Worm (Caenorhabditis elegans) whole organism, young adult: Measurements from ENCODE around the gene fbxa-113.

ENCODE experiments used
- B0261.1 ChIP-seq: sonication (generic microtip); optimal IDR thresholded peaks from 2 replicates; lab custom pipeline; 2016; ENCODE audit warnings: mild to moderate bottlenecking, missing genetic modification characterization, moderate library complexity, missing compliant biosample characterization
- B0336.3 ChIP-seq: fragments of 200-800 bp; sonication (Bioruptor generic); IDR thresholded peaks from 2 replicates; pipeline ENCODE4 v1.3.6; 2022; ENCODE audit warnings: missing genetic modification characterization, missing compliant biosample characterization
- C06A6.2 ChIP-seq: fragments of 200-800 bp; sonication (Bioruptor generic); conservative IDR thresholded peaks from 2 replicates; pipeline ENCODE4 v1.3.6; 2022; ENCODE audit warnings: missing genetic modification characterization, missing compliant biosample characterization
- C17E4.6 ChIP-seq: fragments of 200-800 bp; sonication (Bioruptor generic); IDR thresholded peaks from 2 replicates; pipeline ENCODE4 v1.3.6; 2022; ENCODE audit warnings: missing genetic modification reagents, missing genetic modification characterization, missing compliant biosample characterization
- D2030.7 ChIP-seq: fragments of 200-800 bp; sonication (Bioruptor generic); IDR thresholded peaks from 2 replicates; pipeline ENCODE4 v1.3.6; 2022; ENCODE audit warnings: missing genetic modification reagents, missing genetic modification characterization, missing compliant biosample characterization
- F37B4.10 ChIP-seq: fragments of 200-800 bp; sonication (Bioruptor generic); IDR thresholded peaks from 2 replicates; pipeline ENCODE4 v1.3.6; 2022; ENCODE audit warnings: missing genetic modification characterization, missing compliant biosample characterization
- F39B2.1 ChIP-seq: fragments of 200-800 bp; sonication (Bioruptor generic); IDR thresholded peaks from 2 replicates; pipeline ENCODE4 v1.3.6; 2022; ENCODE audit warnings: missing genetic modification reagents, missing genetic modification characterization, missing compliant biosample characterization
- F52B5.7 ChIP-seq: sonication (generic microtip); optimal IDR thresholded peaks from 2 replicates; lab custom pipeline; 2016; ENCODE audit warnings: mild to moderate bottlenecking, missing genetic modification characterization, missing compliant biosample characterization
- K12H6.12 ChIP-seq: fragments of 200-800 bp; sonication (Bioruptor generic); optimal IDR thresholded peaks from 2 replicates; lab custom pipeline; 2018; ENCODE audit warnings: mild to moderate bottlenecking, missing genetic modification characterization, missing compliant biosample characterization
- Y53G8AR.9 ChIP-seq: fragments of 200-800 bp; sonication (Bioruptor generic); conservative IDR thresholded peaks from 2 replicates; pipeline ENCODE4 v1.3.6; 2022; ENCODE audit warnings: missing genetic modification reagents, missing genetic modification characterization, missing compliant biosample characterization
- aptf-3 ChIP-seq: fragments of 200-800 bp; sonication (Bioruptor generic); IDR thresholded peaks from 2 replicates; pipeline ENCODE4 v1.3.6; 2022; ENCODE audit warnings: missing genetic modification characterization, missing compliant biosample characterization
- atf-7 ChIP-seq: sonication (generic microtip); optimal IDR thresholded peaks from 2 replicates; lab custom pipeline; 2017; ENCODE audit warnings: mild to moderate bottlenecking, missing genetic modification characterization, missing compliant biosample characterization
- attf-5 ChIP-seq: fragments of 200-800 bp; sonication (Bioruptor generic); optimal IDR thresholded peaks from 2 replicates; lab custom pipeline; 2018; ENCODE audit warnings: mild to moderate bottlenecking, missing genetic modification characterization, missing compliant biosample characterization
- attf-6 ChIP-seq: fragments of 200-800 bp; sonication (Bioruptor generic); IDR thresholded peaks from 2 replicates; pipeline ENCODE4 v1.3.6; 2022; ENCODE audit warnings: missing genetic modification reagents, missing genetic modification characterization, missing compliant biosample characterization
- cebp-1 ChIP-seq, 2 experiments: fragments of 200-800 bp in 1 of 2; sonication (Bioruptor generic) in 1 of 2; sonication (generic microtip) in 1 of 2; IDR thresholded peaks in 1 of 2; optimal IDR thresholded peaks in 1 of 2; 2 replicates each; pipeline versions ENCODE4 v1.3.6 to Lab custom; 2017 to 2022; ENCODE audit warnings: missing compliant biosample characterization in 2 of 2, missing genetic modification characterization in 2 of 2, mild to moderate bottlenecking in 1 of 2, missing genetic modification reagents in 1 of 2, moderate library complexity in 1 of 2
- cebp-2 ChIP-seq: fragments of 200-800 bp; sonication (Bioruptor generic); IDR thresholded peaks from 2 replicates; pipeline ENCODE4 v1.3.6; 2022; ENCODE audit warnings: missing genetic modification characterization, missing compliant biosample characterization
- ceh-27 ChIP-seq: fragments of 200-800 bp; sonication (Bioruptor generic); optimal IDR thresholded peaks from 2 replicates; lab custom pipeline; 2018; ENCODE audit warnings: mild to moderate bottlenecking, missing genetic modification characterization, moderate library complexity, missing compliant biosample characterization
- chd-7 ChIP-seq: sonication (generic microtip); optimal IDR thresholded peaks from 2 replicates; lab custom pipeline; 2016; ENCODE audit warnings: mild to moderate bottlenecking, missing genetic modification characterization, moderate library complexity, missing compliant biosample characterization
- die-1 ChIP-seq: sonication (generic microtip); optimal IDR thresholded peaks from 2 replicates; lab custom pipeline; 2016; ENCODE audit warnings: missing genotype, mild to moderate bottlenecking, missing genetic modification characterization, missing compliant biosample characterization
- ekl-4 ChIP-seq: fragments of 200-800 bp; sonication (Bioruptor generic); IDR thresholded peaks from 2 replicates; pipeline ENCODE4 v1.3.6; 2022; ENCODE audit warnings: missing genetic modification reagents, missing genetic modification characterization, missing compliant biosample characterization
- gei-17 ChIP-seq: fragments of 200-800 bp; sonication (Bioruptor generic); optimal IDR thresholded peaks from 2 replicates; lab custom pipeline; 2018; ENCODE audit warnings: mild to moderate bottlenecking, missing genetic modification characterization, missing compliant biosample characterization
- him-1 ChIP-seq: sonication (generic microtip); optimal IDR thresholded peaks from 2 replicates; lab custom pipeline; 2016; ENCODE audit warnings: missing genotype, missing genetic modification reagents, missing genetic modification characterization, missing compliant biosample characterization
- hlh-12 ChIP-seq: sonication (generic microtip); optimal IDR thresholded peaks from 2 replicates; lab custom pipeline; 2016; ENCODE audit warnings: missing genetic modification characterization, missing compliant biosample characterization
- lin-26 ChIP-seq: fragments of 200-800 bp; sonication (Bioruptor generic); IDR thresholded peaks from 2 replicates; pipeline ENCODE4 v1.3.6; 2022; ENCODE audit warnings: missing genetic modification reagents, missing genetic modification characterization, missing compliant biosample characterization
- madf-6 ChIP-seq: fragments of 200-800 bp; sonication (Bioruptor generic); IDR thresholded peaks from 2 replicates; pipeline ENCODE4 v1.3.6; 2022; ENCODE audit warnings: missing genetic modification reagents, missing genetic modification characterization, missing compliant biosample characterization
- madf-8 ChIP-seq: fragments of 200-800 bp; sonication (Bioruptor generic); conservative IDR thresholded peaks from 2 replicates; pipeline ENCODE4 v1.3.6; 2022; ENCODE audit warnings: missing genetic modification reagents, missing genetic modification characterization, missing compliant biosample characterization
- mxl-1 ChIP-seq: sonication (generic microtip); optimal IDR thresholded peaks from 2 replicates; lab custom pipeline; 2016; ENCODE audit warnings: missing genetic modification characterization, missing compliant biosample characterization
- nfya-1 ChIP-seq: sonication (generic microtip); optimal IDR thresholded peaks from 2 replicates; lab custom pipeline; 2017; ENCODE audit warnings: antibody characterized with exemption, missing compliant biosample characterization, missing genetic modification characterization, borderline replicate concordance; ENCODE audit not compliant: insufficient read depth
- nfyb-1 ChIP-seq: fragments of 200-800 bp; sonication (Bioruptor generic); IDR thresholded peaks from 2 replicates; pipeline ENCODE4 v1.3.6; 2022; ENCODE audit warnings: missing genetic modification reagents, missing genetic modification characterization, missing compliant biosample characterization
- nhr-120 ChIP-seq: fragments of 200-800 bp; sonication (Bioruptor generic); IDR thresholded peaks from 2 replicates; pipeline ENCODE4 v1.3.6; 2022; ENCODE audit warnings: missing genetic modification characterization, missing compliant biosample characterization
- nhr-179 ChIP-seq: sonication (generic microtip); optimal IDR thresholded peaks from 2 replicates; lab custom pipeline; 2016; ENCODE audit warnings: mild to moderate bottlenecking, missing genetic modification characterization, missing compliant biosample characterization
- pbrm-1 ChIP-seq: fragments of 200-800 bp; sonication (Bioruptor generic); IDR thresholded peaks from 2 replicates; pipeline ENCODE4 v1.3.6; 2022; ENCODE audit warnings: missing genetic modification reagents, missing genetic modification characterization, missing compliant biosample characterization
- rpc-1 ChIP-seq, 2 experiments: fragments of 150-350 bp in 1 of 2; sonication (generic microtip) in 1 of 2; optimal IDR thresholded peaks; 2 replicates each; lab custom pipeline; 2014 to 2018; ENCODE audit warnings: missing biosample characterization in 1 of 2, missing genetic modification characterization in 1 of 2, missing genetic modification reagents in 1 of 2, missing genotype in 1 of 2
- snpc-1.1 ChIP-seq: sonication (generic microtip); optimal IDR thresholded peaks from 2 replicates; lab custom pipeline; 2017; ENCODE audit warnings: missing genetic modification characterization, mild to moderate bottlenecking, missing compliant biosample characterization, antibody characterized with exemption, moderate library complexity, missing genotype, missing genetic modification reagents; ENCODE audit not compliant: insufficient read depth
- snpc-4 ChIP-seq, 5 experiments: fragments of 150-350 bp in 1 of 5; sonication (generic microtip) in 4 of 5; optimal IDR thresholded peaks; 2 replicates each; lab custom pipeline; 2014 to 2018; ENCODE audit warnings: missing genetic modification characterization in 5 of 5, missing biosample characterization in 3 of 5, antibody characterized with exemption in 2 of 5, mild to moderate bottlenecking in 2 of 5, missing compliant biosample characterization in 2 of 5, missing genotype in 2 of 5, moderate library complexity in 2 of 5, missing genetic modification reagents in 1 of 5
- somi-1 ChIP-seq: fragments of 200-800 bp; sonication (Bioruptor generic); optimal IDR thresholded peaks from 2 replicates; lab custom pipeline; 2018; ENCODE audit warnings: mild to moderate bottlenecking, missing genetic modification characterization, missing compliant biosample characterization
- tbp1 ChIP-seq: fragments of 200-800 bp; sonication (Bioruptor generic); optimal IDR thresholded peaks from 2 replicates; lab custom pipeline; 2018; ENCODE audit warnings: mild to moderate bottlenecking, missing genetic modification characterization, missing compliant biosample characterization
- ztf-25 ChIP-seq: fragments of 200-800 bp; sonication (Bioruptor generic); IDR thresholded peaks from 2 replicates; pipeline ENCODE4 v1.3.6; 2022; ENCODE audit warnings: missing genetic modification reagents, missing genetic modification characterization, missing compliant biosample characterization

Gene fbxa-113

ce11 chrV:20234439-20234838 lies 31.3 kb downstream of the fbxa-113 start:
- TF ChIP-seq tbp1 = peak; percentile 65
- TF ChIP-seq B0261.1 (tag; lab: Kevin White, UChicago) = peak; percentile 27
- peak; percentile 57 for TF ChIP-seq chd-7 (tag; lab: Kevin White, UChicago)
- TF ChIP-seq K12H6.12 (tag; lab: Kevin White, UChicago) = no peak
- TF ChIP-seq F39B2.1 = peak; percentile 63; the same call in 1 of the 2 replicates
- no peak for TF ChIP-seq somi-1 (GFP tag; lab: Kevin White, UChicago)
- TF ChIP-seq snpc-1.1 (tag; lab: Kevin White, UChicago) = no peak
- TF ChIP-seq cebp-1 (GFP tag; IDR thresholded peaks at IDR 0.05; lab: Robert Waterston, UW) = no peak
- peak; percentile 21 for TF ChIP-seq cebp-1 (tag; optimal IDR thresholded peaks at IDR 0.05; lab: Kevin White, UChicago)
- peak; percentile 50 for TF ChIP-seq nfyb-1
- 0 out of 2 replicates have a peak, but pooled peaks have one; percentile 14 for TF ChIP-seq nhr-120
- TF ChIP-seq nhr-179 (tag; lab: Kevin White, UChicago) = no peak
- 0 out of 2 replicates have a peak, but pooled peaks have one; percentile 8 for TF ChIP-seq D2030.7
- 0 out of 2 replicates have a peak, but pooled peaks have one; percentile 33 for TF ChIP-seq aptf-3 (GFP tag; lab: Robert Waterston, UW)
- TF ChIP-seq pbrm-1 (GFP tag; lab: Robert Waterston, UW) = 0 out of 2 replicates have a peak, but pooled peaks have one; percentile 14
- peak; percentile 45; the same call in 1 of the 2 replicates for TF ChIP-seq Y53G8AR.9 (GFP tag; lab: Robert Waterston, UW)
- TF ChIP-seq him-1 = peak; percentile 3
- TF ChIP-seq F37B4.10 = no peak
- no peak for TF ChIP-seq nfya-1 (tag; lab: Kevin White, UChicago)
- TF ChIP-seq ztf-25 (GFP tag; lab: Robert Waterston, UW) = 0 out of 2 replicates have a peak, but pooled peaks have one; percentile 5
- no peak for TF ChIP-seq mxl-1 (tag; lab: Kevin White, UChicago)
- TF ChIP-seq hlh-12 (tag; lab: Kevin White, UChicago) = no peak
- TF ChIP-seq rpc-1 (optimal IDR thresholded peaks at IDR 0.05; lab: Kevin White, UChicago) = no peak
- TF ChIP-seq rpc-1 (tag; optimal IDR thresholded peaks at IDR 0.05; lab: Kevin White, UChicago) = peak; percentile 51
- TF ChIP-seq atf-7 (tag; lab: Kevin White, UChicago) = no peak
- TF ChIP-seq snpc-4 (GFP tag; optimal IDR thresholded peaks at IDR 0.05; lab: Kevin White, UChicago) = no peak
- no peak for TF ChIP-seq snpc-4 (tag; optimal IDR thresholded peaks at IDR 0.05; lab: Kevin White, UChicago)
- no peak for TF ChIP-seq C06A6.2 (GFP tag; lab: Robert Waterston, UW)
- TF ChIP-seq cebp-2 (GFP tag; lab: Robert Waterston, UW) = no peak
- TF ChIP-seq F52B5.7 (tag; lab: Kevin White, UChicago) = peak; percentile 4
- no peak for TF ChIP-seq gei-17 (GFP tag; lab: Kevin White, UChicago)
- no peak for TF ChIP-seq C17E4.6
- 0 out of 2 replicates have a peak, but pooled peaks have one; percentile 37 for TF ChIP-seq ekl-4 (GFP tag; lab: Robert Waterston, UW)
- TF ChIP-seq madf-8 (GFP tag; lab: Robert Waterston, UW) = no peak
- peak; percentile 7 for TF ChIP-seq attf-5
- no peak for TF ChIP-seq die-1 (tag; lab: Kevin White, UChicago)
- no peak for TF ChIP-seq ceh-27 (GFP tag; lab: Kevin White, UChicago)
- 0 out of 2 replicates have a peak, but pooled peaks have one; percentile 37 for TF ChIP-seq attf-6
- peak; percentile 42; the same call in 1 of the 2 replicates for TF ChIP-seq lin-26
- peak; percentile 44; the same call in 1 of the 2 replicates for TF ChIP-seq B0336.3 (GFP tag; lab: Robert Waterston, UW)
- peak; percentile 34; the same call in 1 of the 2 replicates for TF ChIP-seq madf-6 (GFP tag; lab: Robert Waterston, UW)
- TF ChIP-seq, all 124 proteins: peak for 21
